Fruit fly (Drosophila melanogaster) Kc167 (cell line): ENCODE measurements around the gene GAA1.
A peak's percentile ranks its signal among the peaks of the same experiment; 100 is the strongest.

Source experiments
- Myc ChIP-seq: fragments of >200 bp; optimal IDR thresholded peaks from 2 replicates; lab custom pipeline; 2017; ENCODE audit warnings: missing external identifiers
- Sin3A ChIP-seq: fragments of >200 bp; optimal IDR thresholded peaks from 2 replicates; lab custom pipeline; 2018; ENCODE audit warnings: missing external identifiers
- h ChIP-seq: fragments of >200 bp; optimal IDR thresholded peaks from 3 replicates; lab custom pipeline; 2018; ENCODE audit warnings: missing external identifiers
- insv ChIP-seq: fragments of >200 bp; optimal IDR thresholded peaks from 3 replicates; lab custom pipeline; 2018; ENCODE audit warnings: missing external identifiers
- psq ChIP-seq: fragments of >200 bp; optimal IDR thresholded peaks from 2 replicates; lab custom pipeline; 2017; ENCODE audit warnings: missing external identifiers
- ttk ChIP-seq: sonication (Bioruptor generic); optimal IDR thresholded peaks from 2 replicates; lab custom pipeline; 2017; ENCODE audit warnings: missing external identifiers

GAA1 gene

DNA sequence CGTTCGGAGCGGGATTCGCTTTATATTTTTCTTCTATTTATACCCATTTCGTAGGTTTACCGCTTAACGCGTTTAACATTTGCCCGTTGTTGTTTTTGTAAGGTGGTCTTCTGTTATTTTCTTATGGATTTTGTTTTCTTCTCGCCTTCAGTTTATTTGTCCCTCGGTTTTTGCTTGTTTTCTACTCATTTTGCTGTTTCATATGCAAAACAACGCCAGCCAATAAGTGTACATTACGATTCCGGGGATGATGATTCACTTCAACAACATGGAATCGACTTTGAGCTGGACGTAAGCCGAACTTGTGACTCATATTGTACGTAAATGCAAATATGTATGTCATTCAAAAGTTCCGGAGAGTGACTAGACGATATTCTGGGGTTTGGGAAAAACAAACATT is 19.4 kb upstream of the GAA1 start:
- TF ChIP-seq Sin3A (lab: Kevin White, UChicago) = no peak

DNA sequence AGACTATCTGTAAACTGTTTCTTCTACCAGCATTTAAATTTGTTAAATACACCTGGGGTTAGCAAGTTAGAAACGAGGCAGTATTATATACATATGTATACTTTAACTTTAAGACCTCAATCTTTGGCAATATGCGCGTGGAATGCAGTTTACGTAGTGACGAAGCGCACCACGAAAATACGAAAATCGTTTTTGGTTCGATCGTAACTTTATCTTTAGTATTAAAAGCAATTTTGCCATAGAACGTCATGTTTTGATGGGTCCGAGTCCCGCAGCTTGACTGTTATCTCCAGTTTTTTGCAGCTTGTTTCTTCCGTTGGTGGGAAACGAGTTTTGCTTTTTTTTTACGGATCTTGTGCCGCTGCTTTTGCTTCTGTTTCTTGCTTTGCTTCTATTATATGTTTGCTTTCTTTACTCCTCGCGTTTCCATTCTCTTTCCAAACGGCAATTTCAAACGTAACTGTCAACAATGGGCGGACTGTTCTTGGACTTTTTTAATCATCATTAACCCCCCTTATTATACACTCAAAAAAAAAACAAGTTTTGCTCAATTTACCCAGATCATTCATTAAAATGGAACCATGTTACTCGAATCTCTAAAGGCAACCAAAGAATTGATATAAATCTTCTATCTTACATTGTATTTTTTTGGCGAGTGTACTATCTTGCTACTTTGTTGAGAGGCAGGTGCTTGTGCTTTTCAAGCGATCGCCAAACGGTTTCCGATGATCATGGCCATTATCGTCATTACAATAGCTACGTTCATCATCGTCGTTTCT is 18.7 kb upstream of the GAA1 start:
- TF ChIP-seq Sin3A (lab: Kevin White, UChicago) (no peak), psq (no peak), ttk (no peak), insv (no peak)

dm6 chrX:5888933-5889332 is 15.8 kb upstream of the GAA1 start:
- no peak for TF ChIP-seq Sin3A (lab: Kevin White, UChicago)
- no peak for TF ChIP-seq ttk
- TF ChIP-seq h (lab: Kevin White, UChicago) = no peak
- TF ChIP-seq insv = no peak
- no peak for TF ChIP-seq Myc (lab: Kevin White, UChicago)
- TF ChIP-seq psq = no peak

dm6 chrX:5888260-5888659 is 15.1 kb upstream of the GAA1 start:
- TF ChIP-seq psq (no peak), h (lab: Kevin White, UChicago) (no peak), ttk (no peak), Myc (lab: Kevin White, UChicago) (no peak), Sin3A (lab: Kevin White, UChicago) (no peak), insv (no peak)

- no peak for TF ChIP-seq insv
- TF ChIP-seq Sin3A (lab: Kevin White, UChicago) = no peak
- TF ChIP-seq Myc (lab: Kevin White, UChicago) = no peak
- TF ChIP-seq psq = no peak
- no peak for TF ChIP-seq h (lab: Kevin White, UChicago)
- no peak for TF ChIP-seq ttk
Measured at dm6 chrX:5886764-5887555, 13.8 kb upstream of the GAA1 start.

- no peak for TF ChIP-seq ttk
- no peak for TF ChIP-seq Myc (lab: Kevin White, UChicago)
- no peak for TF ChIP-seq insv
- TF ChIP-seq h (lab: Kevin White, UChicago) = no peak
- TF ChIP-seq Sin3A (lab: Kevin White, UChicago) = no peak
- TF ChIP-seq psq = no peak
Measured at dm6 chrX:5885973-5886372, 12.8 kb upstream of the GAA1 start.

DNA sequence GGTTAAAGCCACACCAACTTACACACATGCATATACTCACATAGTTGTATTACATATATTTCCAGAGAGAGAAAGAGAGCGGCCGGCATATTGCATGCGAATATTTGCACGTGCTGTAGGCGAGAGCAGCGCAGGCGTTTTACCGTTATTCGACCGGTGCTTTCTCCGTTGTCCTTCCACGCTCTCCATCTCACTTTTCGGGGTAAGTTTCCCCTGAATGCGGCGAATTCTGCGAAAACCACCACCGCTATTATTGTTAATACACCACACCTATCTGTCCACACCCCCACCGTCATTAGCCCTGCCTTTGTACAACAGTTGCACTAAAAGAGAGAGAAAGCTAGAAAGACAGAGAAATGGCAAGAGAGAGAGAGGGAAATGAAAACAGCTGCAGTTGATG is 12.4 kb upstream of the GAA1 start:
- no peak for TF ChIP-seq psq

DNA sequence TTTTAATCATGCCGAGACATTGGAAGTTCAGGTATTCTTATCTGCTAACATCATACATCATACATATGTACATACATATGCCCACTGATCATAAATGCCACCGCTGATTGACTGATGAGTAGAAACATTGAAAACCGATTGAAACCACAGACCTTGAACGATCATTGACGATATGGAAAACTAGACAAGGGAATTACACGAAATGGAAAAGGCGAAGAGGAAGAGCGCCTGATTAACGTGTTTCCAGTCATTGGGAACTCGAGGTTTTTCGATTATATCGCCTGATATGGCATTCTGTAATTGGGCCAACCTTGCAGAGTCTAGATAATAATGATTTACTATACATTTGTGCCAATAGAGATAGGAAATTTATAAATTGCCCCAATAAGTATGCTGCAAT is 11.7 kb upstream of the GAA1 start:
- TF ChIP-seq h (lab: Kevin White, UChicago) (no peak), psq (no peak), ttk (no peak), insv (no peak), Sin3A (lab: Kevin White, UChicago) (no peak), Myc (lab: Kevin White, UChicago) (no peak)

- TF ChIP-seq insv (no peak), ttk (no peak)
Measured at dm6 chrX:5884294-5884693, 11.1 kb upstream of the GAA1 start.

DNA sequence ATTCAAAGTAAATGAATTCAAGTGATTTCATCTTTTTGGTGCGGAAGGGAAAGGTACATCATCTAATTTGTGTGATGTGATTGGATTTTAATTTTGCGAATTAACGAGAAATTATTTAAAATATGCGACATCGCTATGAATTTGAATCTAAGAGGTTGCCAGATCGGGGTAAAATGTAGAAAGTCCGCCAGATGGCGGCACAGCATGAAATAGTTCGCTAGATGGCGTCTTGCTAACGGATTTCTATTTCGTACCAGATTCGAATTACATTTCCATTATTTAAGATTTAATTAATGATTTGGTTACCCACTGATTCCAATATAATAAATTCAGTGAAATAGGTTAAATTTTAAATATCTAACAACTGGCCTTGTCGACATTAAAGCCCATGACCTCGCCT is 10.2 kb upstream of the GAA1 start:
- no peak for TF ChIP-seq psq
- TF ChIP-seq ttk = no peak
- TF ChIP-seq Sin3A (lab: Kevin White, UChicago) = no peak

DNA sequence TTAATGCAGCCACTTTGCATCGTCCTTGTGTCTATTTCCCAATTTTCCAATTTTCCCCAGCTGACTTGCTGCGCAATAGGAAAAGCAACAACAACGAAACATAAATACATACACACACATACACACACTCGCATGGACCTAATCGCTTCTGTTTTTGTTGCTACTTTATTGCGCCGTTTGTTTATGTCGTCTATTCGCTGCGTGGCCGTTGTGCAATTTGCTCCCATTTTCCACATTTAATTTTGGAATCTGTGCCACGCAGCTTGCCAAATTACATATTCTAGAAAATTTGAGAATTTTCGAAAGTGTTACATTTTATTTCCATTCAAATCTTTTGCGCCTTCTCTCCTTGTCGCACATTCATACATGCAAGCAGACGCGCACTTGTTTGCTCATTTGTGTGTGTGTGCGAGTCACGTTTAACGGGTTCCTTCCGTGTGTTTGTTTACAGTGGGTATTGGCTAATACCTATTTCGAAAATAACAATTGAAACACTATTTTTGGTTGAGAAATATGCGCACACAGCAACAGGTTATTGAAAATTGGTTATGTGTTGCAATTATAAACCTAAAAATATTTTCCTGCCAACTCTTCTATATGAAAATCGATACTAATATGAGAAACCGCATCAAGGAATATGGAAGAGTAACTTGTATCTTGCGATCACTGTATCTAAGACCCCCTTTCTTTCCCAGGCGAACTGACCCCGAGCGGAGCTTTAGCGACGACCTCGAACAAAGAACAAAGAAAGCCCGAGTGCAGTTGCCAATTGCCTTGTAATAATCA is 7.2 kb upstream of the GAA1 start:
- TF ChIP-seq h (lab: Kevin White, UChicago) (no peak), psq (peak; percentile 16)

DNA sequence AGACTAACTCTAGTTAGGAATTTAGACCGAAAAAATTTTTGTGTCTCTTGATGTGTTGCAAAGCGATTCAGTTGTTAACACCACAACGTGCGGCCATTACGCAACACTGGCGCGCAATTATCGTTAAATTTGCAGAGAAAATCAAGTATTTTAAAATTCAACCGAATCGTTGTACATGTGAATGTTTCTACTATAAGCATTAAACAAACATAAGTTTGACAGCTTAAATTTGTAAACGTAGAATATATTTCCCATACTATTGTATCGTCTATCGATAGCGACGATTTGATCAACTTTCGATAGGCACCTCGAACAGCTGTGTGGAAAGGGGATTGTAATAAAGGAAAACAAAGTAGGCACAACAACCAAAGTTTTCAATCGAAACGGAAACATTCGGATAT is 6.4 kb upstream of the GAA1 start, which contains the start of the genes Usp30 and CG16721:
Gene Usp30, minus strand, starts transcription at position 245 of the 401 bp plus-strand sequence.
Gene CG16721, plus strand, starts transcription at position 327 of the 401 bp plus-strand sequence.
- TF ChIP-seq psq = peak; percentile 25
- peak; percentile 4 for TF ChIP-seq Sin3A (lab: Kevin White, UChicago)
- no peak for TF ChIP-seq Myc (lab: Kevin White, UChicago)

DNA sequence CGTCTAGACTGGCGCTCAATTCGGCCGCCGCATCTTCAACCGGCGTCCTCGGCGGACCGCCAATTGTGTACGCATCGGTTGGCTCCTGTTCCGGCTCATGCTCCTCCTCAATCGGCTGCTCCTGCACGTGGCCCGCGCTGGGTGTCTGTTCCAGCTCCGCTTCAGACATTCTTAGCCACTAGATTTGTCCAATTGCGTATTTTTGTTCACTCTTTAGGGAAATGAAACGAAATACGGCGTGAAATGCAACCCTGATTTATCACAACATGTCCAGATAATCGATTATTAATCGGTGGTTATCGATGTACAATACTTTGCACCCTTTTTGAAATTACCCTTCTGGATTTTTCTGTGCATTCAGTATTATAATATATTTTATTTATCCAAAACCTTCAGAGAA is 3.4 kb upstream of the GAA1 start, which contains the start of gene mof:
Gene mof, minus strand, starts transcription at position 270 of the 400 bp plus-strand sequence.
- no peak for TF ChIP-seq insv
- no peak for TF ChIP-seq ttk
